Fruit fly (Drosophila melanogaster) whole organism, pupa: ENCODE results near the gene CG6179.

Source experiments
- CG12605 ChIP-seq: fragments of 200-800 bp; sonication (Bioruptor generic); IDR thresholded peaks from 2 replicates; pipeline ENCODE4 v1.3.6; 2022; ENCODE audit warnings: missing biosample characterization, missing genetic modification characterization
- CG17806 ChIP-seq: fragments of 200-800 bp; sonication (Bioruptor generic); optimal IDR thresholded peaks from 2 replicates; lab custom pipeline; 2018; ENCODE audit warnings: missing biosample characterization, mild to moderate bottlenecking, missing genetic modification characterization, moderate library complexity
- CG4496 ChIP-seq: fragments of 200-800 bp; sonication (Bioruptor generic); IDR thresholded peaks from 3 replicates; pipeline ENCODE4 v1.3.6; 2022; ENCODE audit warnings: missing biosample characterization, missing genetic modification characterization
- CG8301 ChIP-seq: fragments of 200-800 bp; sonication (Bioruptor generic); optimal IDR thresholded peaks from 2 replicates; lab custom pipeline; 2018; ENCODE audit warnings: missing biosample characterization, mild to moderate bottlenecking, missing genetic modification characterization
- CG9948 ChIP-seq: fragments of 200-800 bp; sonication (Bioruptor generic); optimal IDR thresholded peaks from 2 replicates; lab custom pipeline; 2018; ENCODE audit warnings: missing biosample characterization, mild to moderate bottlenecking, missing genetic modification characterization, moderate library complexity
- EcR ChIP-seq: fragments of 200-800 bp; sonication (Bioruptor generic); optimal IDR thresholded peaks from 3 replicates; lab custom pipeline; 2019; ENCODE audit warnings: missing biosample characterization, missing genetic modification characterization, mild to moderate bottlenecking, moderate library complexity, missing genetic modification reagents
- Pif1A ChIP-seq: fragments of 200-800 bp; sonication (Bioruptor generic); optimal IDR thresholded peaks from 3 replicates; lab custom pipeline; 2016; ENCODE audit warnings: missing biosample characterization, missing genetic modification characterization
- Pif1B ChIP-seq: fragments of 200-800 bp; sonication (Bioruptor generic); optimal IDR thresholded peaks from 3 replicates; lab custom pipeline; 2016; ENCODE audit warnings: missing biosample characterization, missing genetic modification characterization
- Snoo ChIP-seq: fragments of 200-800 bp; sonication (Bioruptor generic); optimal IDR thresholded peaks from 3 replicates; lab custom pipeline; 2017; ENCODE audit warnings: missing biosample characterization, mild to moderate bottlenecking, missing genetic modification characterization, inconsistent platforms

- TF ChIP-seq EcR (GFP tag; lab: Kevin White, UChicago) (peak; percentile 87), CG12605 (GFP tag; lab: Robert Waterston, UW) (peak; percentile 14; the same call in 1 of the 2 replicates), Snoo (tag; lab: Kevin White, UChicago) (peak; percentile 26), CG8301 (peak; percentile 16), Pif1A (peak; percentile 48), Pif1B (no peak), CG9948 (tag; lab: Kevin White, UChicago) (no peak), CG4496 (GFP tag; lab: Robert Waterston, UW) (peak; percentile 71), CG17806 (tag; lab: Kevin White, UChicago) (peak; percentile 5)
Measured at dm6 chrX:18366033-18366850, 13.6 kb upstream of the CG6179 start, which contains the start of gene CrebB.
